Fruit fly (Drosophila melanogaster) whole organism, embryonic: ENCODE results near the gene CG31174.
A peak's percentile ranks its signal among the peaks of the same experiment; 100 is the strongest.

Source experiments
- Abd-B ChIP-seq: fragments of 200-800 bp; sonication (Bioruptor generic); optimal IDR thresholded peaks from 2 replicates; lab custom pipeline; 2018; ENCODE audit warnings: missing biosample characterization, mild to moderate bottlenecking, missing genetic modification characterization, moderate library complexity
- Bdp1 ChIP-seq: fragments of 200-800 bp; sonication (Bioruptor generic); optimal IDR thresholded peaks from 3 replicates; lab custom pipeline; 2016; ENCODE audit warnings: missing biosample characterization, missing genetic modification characterization
- CG10274 ChIP-seq: fragments of 200-800 bp; sonication (Bioruptor generic); optimal IDR thresholded peaks from 3 replicates; lab custom pipeline; 2017; ENCODE audit warnings: missing biosample characterization, mild to moderate bottlenecking, missing genetic modification characterization
- CG11398 ChIP-seq: fragments of 200-800 bp; sonication (Bioruptor generic); optimal IDR thresholded peaks from 2 replicates; lab custom pipeline; 2016; ENCODE audit warnings: missing biosample characterization, missing genetic modification characterization
- CG12104 ChIP-seq: fragments of 200-800 bp; sonication (Bioruptor generic); optimal IDR thresholded peaks from 3 replicates; lab custom pipeline; 2016; ENCODE audit warnings: missing biosample characterization, missing genetic modification characterization
- CG15073 ChIP-seq: fragments of 200-800 bp; sonication (Bioruptor generic); optimal IDR thresholded peaks from 2 replicates; lab custom pipeline; 2016; ENCODE audit warnings: missing biosample characterization, missing genetic modification characterization
- CG1647 ChIP-seq: fragments of 200-800 bp; sonication (Bioruptor generic); optimal IDR thresholded peaks from 3 replicates; lab custom pipeline; 2016; ENCODE audit warnings: missing biosample characterization, missing genetic modification characterization
- CG16779 ChIP-seq: fragments of 200-800 bp; sonication (Bioruptor generic); IDR thresholded peaks from 2 replicates; pipeline ENCODE4 v1.3.6; 2022; ENCODE audit warnings: missing biosample characterization, missing genetic modification characterization
- CG16815 ChIP-seq: fragments of 200-800 bp; sonication (Bioruptor generic); optimal IDR thresholded peaks from 3 replicates; lab custom pipeline; 2017; ENCODE audit warnings: missing biosample characterization, mild to moderate bottlenecking, missing genetic modification characterization
- CG17186 ChIP-seq: fragments of 200-800 bp; sonication (Bioruptor generic); optimal IDR thresholded peaks from 3 replicates; lab custom pipeline; 2017; ENCODE audit warnings: missing biosample characterization, missing genetic modification reagents, missing genetic modification characterization
- CG17359 ChIP-seq: fragments of 200-800 bp; sonication (Bioruptor generic); optimal IDR thresholded peaks from 3 replicates; lab custom pipeline; 2018; ENCODE audit warnings: missing biosample characterization, mild to moderate bottlenecking, missing genetic modification characterization, moderate library complexity
- CG17361 ChIP-seq: fragments of 200-800 bp; sonication (Bioruptor generic); IDR thresholded peaks from 3 replicates; pipeline ENCODE4 v1.3.6; 2022; ENCODE audit warnings: missing biosample characterization, missing genetic modification characterization
- CG2202 ChIP-seq: fragments of 200-800 bp; sonication (Bioruptor generic); optimal IDR thresholded peaks from 2 replicates; lab custom pipeline; 2018; ENCODE audit warnings: missing biosample characterization, mild to moderate bottlenecking, missing genetic modification characterization
- CG30403 ChIP-seq: fragments of 200-800 bp; sonication (Bioruptor generic); optimal IDR thresholded peaks from 3 replicates; lab custom pipeline; 2016; ENCODE audit warnings: missing biosample characterization, missing genetic modification characterization
- CG43689 ChIP-seq: fragments of 200-800 bp; sonication (Bioruptor generic); IDR thresholded peaks from 2 replicates; pipeline ENCODE4 v1.3.6; 2022; ENCODE audit warnings: missing biosample characterization, missing genetic modification characterization
- CG6272 ChIP-seq: fragments of 200-800 bp; sonication (Bioruptor generic); IDR thresholded peaks from 2 replicates; pipeline ENCODE4 v1.3.6; 2022; ENCODE audit warnings: missing biosample characterization, missing genetic modification characterization
- CG6683 ChIP-seq: fragments of 200-800 bp; sonication (Bioruptor generic); optimal IDR thresholded peaks from 2 replicates; lab custom pipeline; 2017; ENCODE audit warnings: missing biosample characterization, mild to moderate bottlenecking, missing genetic modification characterization, missing genetic modification reagents
- CG6765 ChIP-seq: fragments of 200-800 bp; sonication (Bioruptor generic); optimal IDR thresholded peaks from 3 replicates; lab custom pipeline; 2017; ENCODE audit warnings: missing biosample characterization, mild to moderate bottlenecking, missing genetic modification characterization
- CG6791 ChIP-seq: fragments of 200-800 bp; sonication (Bioruptor generic); IDR thresholded peaks from 3 replicates; pipeline ENCODE4 v1.3.6; 2022; ENCODE audit warnings: missing biosample characterization, missing genetic modification characterization; ENCODE audit not compliant: partially characterized antibody
- CG9727 ChIP-seq: fragments of 200-800 bp; sonication (Bioruptor generic); optimal IDR thresholded peaks from 3 replicates; lab custom pipeline; 2017; ENCODE audit warnings: missing biosample characterization, mild to moderate bottlenecking, missing genetic modification characterization
- Dip3 ChIP-seq: fragments of 200-800 bp; sonication (Bioruptor generic); optimal IDR thresholded peaks from 3 replicates; lab custom pipeline; 2016; ENCODE audit warnings: missing biosample characterization, missing genetic modification characterization
- Doc3 ChIP-seq: fragments of 200-800 bp; sonication (Bioruptor generic); IDR thresholded peaks from 3 replicates; pipeline ENCODE4 v1.3.6; 2022; ENCODE audit warnings: missing biosample characterization, missing genetic modification characterization; ENCODE audit not compliant: partially characterized antibody
- E2f2 ChIP-seq: fragments of 200-800 bp; sonication (Bioruptor generic); IDR thresholded peaks from 2 replicates; pipeline ENCODE4 v1.3.6; 2022; ENCODE audit warnings: missing biosample characterization, missing genetic modification characterization
- H15 ChIP-seq: fragments of 200-800 bp; sonication (Bioruptor generic); IDR thresholded peaks from 3 replicates; pipeline ENCODE4 v1.3.6; 2022; ENCODE audit warnings: missing biosample characterization, missing genetic modification characterization
- HLH3B ChIP-seq: fragments of 200-800 bp; sonication (Bioruptor generic); IDR thresholded peaks from 2 replicates; pipeline ENCODE4 v1.3.6; 2022; ENCODE audit warnings: missing biosample characterization, missing genetic modification characterization
- HLHmδ ChIP-seq: fragments of 200-800 bp; sonication (Bioruptor generic); optimal IDR thresholded peaks from 2 replicates; lab custom pipeline; 2018; ENCODE audit warnings: missing biosample characterization, mild to moderate bottlenecking, missing genetic modification characterization, moderate library complexity
- Mad ChIP-seq: fragments of 200-800 bp; sonication (Bioruptor generic); optimal IDR thresholded peaks from 2 replicates; lab custom pipeline; 2016; ENCODE audit warnings: missing biosample characterization, missing genetic modification characterization
- Oaz ChIP-seq: fragments of 200-800 bp; sonication (Bioruptor generic); IDR thresholded peaks from 2 replicates; pipeline ENCODE4 v1.3.6; 2022; ENCODE audit warnings: missing biosample characterization, missing genetic modification characterization
- Poxn ChIP-seq: fragments of 200-800 bp; sonication (Bioruptor generic); IDR thresholded peaks from 2 replicates; pipeline ENCODE4 v1.3.6; 2022; ENCODE audit warnings: missing biosample characterization, missing genetic modification characterization
- ac ChIP-seq: fragments of 200-800 bp; sonication (Bioruptor generic); optimal IDR thresholded peaks from 3 replicates; lab custom pipeline; 2017; ENCODE audit warnings: missing biosample characterization, mild to moderate bottlenecking, missing genetic modification characterization
- da ChIP-seq: fragments of 200-800 bp; sonication (Bioruptor generic); optimal IDR thresholded peaks from 2 replicates; lab custom pipeline; 2016; ENCODE audit warnings: missing biosample characterization, missing genetic modification characterization
- eyg ChIP-seq: fragments of 200-800 bp; sonication (Bioruptor generic); optimal IDR thresholded peaks from 3 replicates; lab custom pipeline; 2016; ENCODE audit warnings: missing biosample characterization, missing genetic modification characterization
- ftz-f1 ChIP-seq: fragments of 200-800 bp; sonication (Bioruptor generic); optimal IDR thresholded peaks from 2 replicates; lab custom pipeline; 2016; ENCODE audit warnings: missing biosample characterization, missing genetic modification characterization
- jigr1 ChIP-seq: fragments of 200-800 bp; sonication (Bioruptor generic); IDR thresholded peaks from 3 replicates; pipeline ENCODE4 v1.3.6; 2022; ENCODE audit warnings: missing biosample characterization, missing genetic modification characterization
- jumu ChIP-seq: fragments of 200-800 bp; sonication (Bioruptor generic); optimal IDR thresholded peaks from 3 replicates; lab custom pipeline; 2016; ENCODE audit warnings: missing biosample characterization, missing genetic modification characterization
- lab ChIP-seq: fragments of 200-800 bp; sonication (Bioruptor generic); optimal IDR thresholded peaks from 3 replicates; lab custom pipeline; 2017; ENCODE audit warnings: missing biosample characterization, missing genetic modification characterization, mild to moderate bottlenecking, moderate library complexity, missing genetic modification reagents
- lola ChIP-seq, 3 experiments: fragments of >200 bp in 2 of 3; fragments of 200-800 bp in 1 of 3; sonication (Bioruptor generic) in 1 of 3; optimal IDR thresholded peaks; 2 replicates each; lab custom pipeline; 2017 to 2019; ENCODE audit warnings: missing biosample characterization in 3 of 3, missing genetic modification characterization in 3 of 3, mild to moderate bottlenecking in 1 of 3, moderate library complexity in 1 of 3
- luna ChIP-seq: fragments of 200-800 bp; sonication (Bioruptor generic); optimal IDR thresholded peaks from 2 replicates; lab custom pipeline; 2016; ENCODE audit warnings: missing biosample characterization, missing genetic modification characterization
- odd ChIP-seq: fragments of 200-800 bp; sonication (Bioruptor generic); optimal IDR thresholded peaks from 2 replicates; lab custom pipeline; 2017; ENCODE audit warnings: missing biosample characterization, mild to moderate bottlenecking, missing genetic modification characterization
- pho ChIP-seq: fragments of 200-800 bp; sonication (Bioruptor generic); optimal IDR thresholded peaks from 2 replicates; lab custom pipeline; 2016; ENCODE audit warnings: missing biosample characterization, missing genetic modification characterization
- phol ChIP-seq: fragments of 200-800 bp; sonication (Bioruptor generic); optimal IDR thresholded peaks from 3 replicates; lab custom pipeline; 2018; ENCODE audit warnings: missing biosample characterization, mild to moderate bottlenecking, missing genetic modification characterization, moderate library complexity
- pros ChIP-seq: fragments of 200-800 bp; sonication (Bioruptor generic); optimal IDR thresholded peaks from 3 replicates; lab custom pipeline; 2019; ENCODE audit warnings: missing biosample characterization, mild to moderate bottlenecking, missing genetic modification characterization, moderate library complexity
- pum ChIP-seq: fragments of 200-800 bp; sonication (Bioruptor generic); optimal IDR thresholded peaks from 2 replicates; lab custom pipeline; 2016; ENCODE audit warnings: missing biosample characterization, missing genetic modification characterization
- sd ChIP-seq: fragments of 200-800 bp; sonication (Bioruptor generic); optimal IDR thresholded peaks from 3 replicates; lab custom pipeline; 2018; ENCODE audit warnings: missing biosample characterization, mild to moderate bottlenecking, missing genetic modification characterization, moderate library complexity
- sisA ChIP-seq: fragments of 200-800 bp; sonication (Bioruptor generic); IDR thresholded peaks from 2 replicates; pipeline ENCODE4 v1.3.6; 2022; ENCODE audit warnings: missing biosample characterization, missing genetic modification characterization
- tin ChIP-seq: fragments of 200-800 bp; sonication (Bioruptor generic); optimal IDR thresholded peaks from 3 replicates; lab custom pipeline; 2016; ENCODE audit warnings: missing biosample characterization, missing genetic modification characterization
- toy ChIP-seq: fragments of 200-800 bp; sonication (Bioruptor generic); IDR thresholded peaks from 2 replicates; pipeline ENCODE4 v1.3.6; 2022; ENCODE audit warnings: missing biosample characterization, missing genetic modification characterization
- twi ChIP-seq: fragments of 200-800 bp; optimal IDR thresholded peaks from 2 replicates; lab custom pipeline; 2019; ENCODE audit warnings: missing biosample characterization, mild to moderate bottlenecking, missing genetic modification characterization, moderate library complexity
- tx ChIP-seq: fragments of 200-800 bp; sonication (Bioruptor generic); optimal IDR thresholded peaks from 2 replicates; lab custom pipeline; 2016; ENCODE audit warnings: missing biosample characterization, missing genetic modification characterization
- wek ChIP-seq: fragments of 200-800 bp; sonication (Bioruptor generic); optimal IDR thresholded peaks from 3 replicates; lab custom pipeline; 2018; ENCODE audit warnings: missing biosample characterization, mild to moderate bottlenecking, missing genetic modification characterization, moderate library complexity

CG31174 gene

dm6 chr3R:21862137-21862850 is 7.0 kb downstream of the CG31174 start (continued):
- TF ChIP-seq CG9727 (GFP tag; lab: Kevin White, UChicago) (peak; percentile 64), CG30403 (GFP tag; lab: Kevin White, UChicago) (peak; percentile 90), CG10274 (GFP tag; lab: Kevin White, UChicago) (no peak), CG17361 (peak; percentile 90), jigr1 (GFP tag; lab: Robert Waterston, UW) (no peak), pros (GFP tag; lab: Kevin White, UChicago) (peak; percentile 57), Bdp1 (GFP tag; lab: Kevin White, UChicago) (peak; percentile 9), CG17359 (tag; lab: Kevin White, UChicago) (peak; percentile 81), Doc3 (no peak), CG15073 (GFP tag; lab: Kevin White, UChicago) (no peak), Dip3 (GFP tag; lab: Kevin White, UChicago) (no peak), CG6765 (GFP tag; lab: Kevin White, UChicago) (no peak), wek (GFP tag; lab: Kevin White, UChicago) (peak; percentile 80), CG1647 (GFP tag; lab: Kevin White, UChicago) (peak; percentile 29), CG43689 (GFP tag; lab: Robert Waterston, UW) (0 out of 2 replicates have a peak, but pooled peaks have one; percentile 16), CG11398 (GFP tag; lab: Kevin White, UChicago) (no peak), CG6272 (peak; percentile 17; the same call in 1 of the 2 replicates), phol (tag; lab: Kevin White, UChicago) (peak; percentile 85), CG16815 (GFP tag; lab: Kevin White, UChicago) (peak; percentile 36), Abd-B (GFP tag; lab: Kevin White, UChicago) (peak; percentile 67), E2f2 (GFP tag; lab: Robert Waterston, UW) (peak; percentile 48; the same call in 1 of the 2 replicates), sisA (peak; percentile 74), luna (GFP tag; lab: Kevin White, UChicago) (no peak), Mad (GFP tag; lab: Kevin White, UChicago) (peak; percentile 31), jumu (GFP tag; lab: Kevin White, UChicago) (peak; percentile 38), CG17186 (GFP tag; lab: Kevin White, UChicago) (peak; percentile 21), H15 (peak; percentile 76), sd (tag; lab: Kevin White, UChicago) (peak; percentile 16), Poxn (no peak), pho (GFP tag; lab: Kevin White, UChicago) (no peak), twi (tag; lab: Kevin White, UChicago) (peak; percentile 59), CG12104 (GFP tag; lab: Kevin White, UChicago) (no peak), tx (GFP tag; lab: Kevin White, UChicago) (no peak), tin (GFP tag; lab: Kevin White, UChicago) (peak; percentile 59), Oaz (GFP tag; lab: Robert Waterston, UW) (no peak), HLH3B (GFP tag; lab: Robert Waterston, UW) (peak; percentile 60), lab (peak; percentile 46), da (GFP tag; lab: Kevin White, UChicago) (no peak), lola (GFP tag; optimal IDR thresholded peaks at IDR 0.05; lab: Kevin White, UChicago) (peak in 1 of 3 experiments; percentile 91), eyg (GFP tag; lab: Kevin White, UChicago) (no peak), ac (GFP tag; lab: Kevin White, UChicago) (peak; percentile 48), CG6791 (GFP tag; lab: Robert Waterston, UW) (no peak), HLHmδ (no peak), CG16779 (no peak), odd (GFP tag; lab: Kevin White, UChicago) (peak; percentile 68), CG2202 (tag; lab: Kevin White, UChicago) (peak; percentile 83), toy (GFP tag; lab: Robert Waterston, UW) (no peak), CG6683 (GFP tag; lab: Kevin White, UChicago) (peak; percentile 7), pum (GFP tag; lab: Kevin White, UChicago) (peak; percentile 69), ftz-f1 (GFP tag; lab: Kevin White, UChicago) (no peak)
